Worm (Caenorhabditis elegans): Measurements from ENCODE around the gene slc-25A18.2.

DNA sequence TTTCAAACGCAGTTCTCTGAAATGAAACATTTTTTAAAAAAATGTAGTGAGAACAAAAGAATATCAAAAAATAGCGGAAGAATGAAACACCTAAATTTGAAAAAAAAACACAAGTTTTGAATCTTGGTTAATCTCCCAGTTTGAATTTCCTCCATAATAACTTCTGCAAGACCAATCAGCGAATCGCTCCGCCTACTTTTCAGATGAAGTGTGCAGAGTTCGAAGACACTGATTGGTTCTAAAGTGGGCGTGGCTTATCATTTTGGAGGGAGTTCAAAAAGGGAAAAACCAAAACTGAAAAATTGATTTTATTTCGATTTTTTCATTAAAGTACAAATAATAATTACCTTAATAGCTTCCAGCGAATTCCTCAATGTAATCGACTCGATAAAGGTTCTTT lies 36.0 kb downstream of the slc-25A18.2 start:
- TF ChIP-seq pqm-1 (tag; optimal IDR thresholded peaks at IDR 0.05) (no peak), ceh-22 (tag; optimal IDR thresholded peaks at IDR 0.05) (no peak), fkh-10 (GFP tag; optimal IDR thresholded peaks at IDR 0.05) (no peak), ceh-31 (tag; optimal IDR thresholded peaks at IDR 0.05) (no peak), lim-6 (tag; optimal IDR thresholded peaks at IDR 0.05) (no peak), pha-4 (tag; optimal IDR thresholded peaks at IDR 0.05) (no peak), F13H6.1 (tag; optimal IDR thresholded peaks at IDR 0.05) (no peak)
